Fruit fly (Drosophila melanogaster) whole organism, embryonic: ENCODE data around the gene SmydA-2.

Experiments used
- Blimp-1 ChIP-seq: fragments of 200-800 bp; sonication (Bioruptor generic); optimal IDR thresholded peaks from 3 replicates; lab custom pipeline; 2018; ENCODE audit warnings: missing biosample characterization, missing genetic modification characterization, mild to moderate bottlenecking, moderate library complexity, missing genetic modification reagents
- CG14710 ChIP-seq: fragments of 200-800 bp; sonication (Bioruptor generic); optimal IDR thresholded peaks from 3 replicates; lab custom pipeline; 2019; ENCODE audit warnings: missing biosample characterization, mild to moderate bottlenecking, missing genetic modification characterization, moderate library complexity
- CG18619 ChIP-seq: fragments of 200-800 bp; sonication (Bioruptor generic); optimal IDR thresholded peaks from 3 replicates; lab custom pipeline; 2017; ENCODE audit warnings: missing biosample characterization, mild to moderate bottlenecking, missing genetic modification characterization
- CG3281 ChIP-seq: fragments of 200-800 bp; sonication (Bioruptor generic); optimal IDR thresholded peaks from 3 replicates; lab custom pipeline; 2017; ENCODE audit warnings: missing biosample characterization, mild to moderate bottlenecking, missing genetic modification characterization
- CG4730 ChIP-seq: fragments of 200-800 bp; sonication (Bioruptor generic); IDR thresholded peaks from 2 replicates; pipeline ENCODE4 v1.3.6; 2022; ENCODE audit warnings: missing biosample characterization, missing genetic modification characterization
- Lhr ChIP-seq: fragments of 200-800 bp; sonication (Bioruptor generic); optimal IDR thresholded peaks from 3 replicates; lab custom pipeline; 2017; ENCODE audit warnings: mild to moderate bottlenecking, missing biosample characterization, missing genetic modification reagents, missing genetic modification characterization
- Lim3 ChIP-seq: fragments of 200-800 bp; sonication (Bioruptor generic); IDR thresholded peaks from 2 replicates; pipeline ENCODE4 v1.3.6; 2022; ENCODE audit warnings: missing biosample characterization, missing genetic modification characterization
- Sox102F ChIP-seq: fragments of 200-800 bp; sonication (Bioruptor generic); optimal IDR thresholded peaks from 2 replicates; lab custom pipeline; 2018; ENCODE audit warnings: missing biosample characterization, mild to moderate bottlenecking, missing genetic modification characterization, moderate library complexity
- Vsx1 ChIP-seq: fragments of 200-800 bp; sonication (Bioruptor generic); optimal IDR thresholded peaks from 2 replicates; lab custom pipeline; 2017; ENCODE audit warnings: missing biosample characterization, mild to moderate bottlenecking, missing genetic modification characterization, missing genetic modification reagents
- ase ChIP-seq: fragments of 200-800 bp; sonication (Bioruptor generic); IDR thresholded peaks from 3 replicates; pipeline ENCODE4 v1.3.6; 2022; ENCODE audit warnings: missing biosample characterization, missing genetic modification characterization
- lola ChIP-seq, 3 experiments: fragments of >200 bp in 2 of 3; fragments of 200-800 bp in 1 of 3; sonication (Bioruptor generic) in 1 of 3; optimal IDR thresholded peaks; 2 replicates each; lab custom pipeline; 2017 to 2019; ENCODE audit warnings: missing biosample characterization in 3 of 3, missing genetic modification characterization in 3 of 3, mild to moderate bottlenecking in 1 of 3, moderate library complexity in 1 of 3
- shn ChIP-seq: fragments of 200-800 bp; sonication (Bioruptor generic); optimal IDR thresholded peaks from 3 replicates; lab custom pipeline; 2016; ENCODE audit warnings: missing biosample characterization, missing genetic modification characterization
- z ChIP-seq: fragments of 200-800 bp; sonication (Bioruptor generic); IDR thresholded peaks from 3 replicates; pipeline ENCODE4 v1.3.6; 2022; ENCODE audit warnings: missing biosample characterization, missing genetic modification characterization
- zfh1 ChIP-seq: fragments of 200-800 bp; sonication (Bioruptor generic); IDR thresholded peaks from 3 replicates; pipeline ENCODE4 v1.3.6; 2022; ENCODE audit warnings: missing biosample characterization, missing genetic modification characterization

dm6 chr3L:18996774-18997589 is 6.1 kb downstream of the SmydA-2 start:
- TF ChIP-seq lola (GFP tag; optimal IDR thresholded peaks at IDR 0.05; lab: Kevin White, UChicago): no peak
- no peak for TF ChIP-seq Lhr (GFP tag; lab: Kevin White, UChicago)
- no peak for TF ChIP-seq CG4730 (GFP tag; lab: Robert Waterston, UW)
- TF ChIP-seq Lim3: no peak
- peak; percentile 51 for TF ChIP-seq Vsx1 (GFP tag; lab: Kevin White, UChicago)
- no peak for TF ChIP-seq CG18619 (GFP tag; lab: Kevin White, UChicago)
- TF ChIP-seq shn (GFP tag; lab: Kevin White, UChicago): no peak
- TF ChIP-seq CG3281 (GFP tag; lab: Kevin White, UChicago): peak; percentile 65
- TF ChIP-seq ase (GFP tag; lab: Robert Waterston, UW): no peak
- TF ChIP-seq z (GFP tag; lab: Robert Waterston, UW): no peak
- peak; percentile 32; the same call in 1 of the 3 replicates for TF ChIP-seq zfh1
- no peak for TF ChIP-seq Blimp-1 (GFP tag; lab: Kevin White, UChicago)
- TF ChIP-seq Sox102F (GFP tag; lab: Kevin White, UChicago): no peak
- no peak for TF ChIP-seq CG14710 (tag; lab: Kevin White, UChicago)
